Worm (Caenorhabditis elegans): ENCODE results near the gene C18H9.1.

Gene C18H9.1

ce11 chrII:6681478-6681877 is 17.4 kb upstream of the C18H9.1 start:
- TF ChIP-seq nhr-42 (GFP tag; IDR thresholded peaks at IDR 0.05), result no peak
- TF ChIP-seq ama-1 (optimal IDR thresholded peaks at IDR 0.05), result no peak
- peak; percentile 18 for TF ChIP-seq nhr-77 (tag; optimal IDR thresholded peaks at IDR 0.05)
- TF ChIP-seq nhr-25 (tag; optimal IDR thresholded peaks at IDR 0.05; ENCODE audit: borderline replicate concordance, insufficient read depth), result no peak
- no peak for TF ChIP-seq ceh-28 (tag; optimal IDR thresholded peaks at IDR 0.05)
- no peak for TF ChIP-seq attf-4 (tag; optimal IDR thresholded peaks at IDR 0.05)
- no peak for TF ChIP-seq duxl-1 (tag; optimal IDR thresholded peaks at IDR 0.05; ENCODE audit: poor library complexity)
- TF ChIP-seq skn-1 (tag; optimal IDR thresholded peaks at IDR 0.05), result no peak
- TF ChIP-seq lsy-2 (tag; optimal IDR thresholded peaks at IDR 0.05), result no peak
- TF ChIP-seq Y5F2A.4 (GFP tag; optimal IDR thresholded peaks at IDR 0.05), result no peak
- no peak for TF ChIP-seq mxl-2 (GFP tag; conservative IDR thresholded peaks at IDR 0.05)
- TF ChIP-seq nhr-11 (tag; optimal IDR thresholded peaks at IDR 0.05), result no peak
- TF ChIP-seq lin-38 (GFP tag; IDR thresholded peaks at IDR 0.05), result no peak
- TF ChIP-seq nhr-48 (tag; optimal IDR thresholded peaks at IDR 0.05), result no peak
- TF ChIP-seq ceh-44 (GFP tag; IDR thresholded peaks at IDR 0.05), result no peak
- no peak for TF ChIP-seq hlh-11 (tag; optimal IDR thresholded peaks at IDR 0.05)
- no peak for TF ChIP-seq lin-15B (tag; optimal IDR thresholded peaks at IDR 0.05)
- no peak for TF ChIP-seq F44E2.7 (GFP tag; IDR thresholded peaks at IDR 0.05)
- no peak for TF ChIP-seq daf-16 (GFP tag; optimal IDR thresholded peaks at IDR 0.05)
- no peak for TF ChIP-seq daf-16 (tag; optimal IDR thresholded peaks at IDR 0.05)
- no peak for TF ChIP-seq Y48G9A.11 (GFP tag; IDR thresholded peaks at IDR 0.05)
- no peak for TF ChIP-seq dmd-9 (GFP tag; IDR thresholded peaks at IDR 0.05)
- TF ChIP-seq cey-2 (tag; optimal IDR thresholded peaks at IDR 0.05; ENCODE audit: borderline replicate concordance, insufficient read depth), result no peak
- no peak for TF ChIP-seq nhr-76 (tag; optimal IDR thresholded peaks at IDR 0.05)
- TF ChIP-seq egl-27 (tag; optimal IDR thresholded peaks at IDR 0.05), result no peak
- TF ChIP-seq nhr-28 (tag; optimal IDR thresholded peaks at IDR 0.05), result peak; percentile 50
- TF ChIP-seq pqm-1 (tag; optimal IDR thresholded peaks at IDR 0.05), result peak; percentile 72
- TF ChIP-seq tra-1 (GFP tag; IDR thresholded peaks at IDR 0.05), result no peak
- peak; percentile 58; the same call in 1 of the 2 replicates for TF ChIP-seq dmd-6 (GFP tag; IDR thresholded peaks at IDR 0.05)

ce11 chrII:6682918-6683317 is 16.0 kb upstream of the C18H9.1 start:
- no peak for TF ChIP-seq ces-1 (GFP tag; optimal IDR thresholded peaks at IDR 0.05)
- peak in 1 of 2 experiments; percentile 24 for TF ChIP-seq unc-62 (GFP tag; optimal IDR thresholded peaks at IDR 0.05 in 1 of 2)
- TF ChIP-seq unc-62 (tag; optimal IDR thresholded peaks at IDR 0.05), result no peak
- TF ChIP-seq unc-130 (GFP tag; optimal IDR thresholded peaks at IDR 0.05), result peak; percentile 41

- no peak for TF ChIP-seq ztf-7 (tag; optimal IDR thresholded peaks at IDR 0.05)
- no peak for TF ChIP-seq nhr-25 (tag; optimal IDR thresholded peaks at IDR 0.05; ENCODE audit: borderline replicate concordance, insufficient read depth)
- peak; percentile 24 for TF ChIP-seq dpl-1 (GFP tag; optimal IDR thresholded peaks at IDR 0.05)
- no peak for TF ChIP-seq R02D3.7 (tag; optimal IDR thresholded peaks at IDR 0.05)
- peak; percentile 69 for TF ChIP-seq hlh-11 (tag; optimal IDR thresholded peaks at IDR 0.05)
- peak; percentile 71 for TF ChIP-seq hlh-30 (tag; optimal IDR thresholded peaks at IDR 0.05; ENCODE audit: insufficient read depth)
- TF ChIP-seq mxl-3 (GFP tag; optimal IDR thresholded peaks at IDR 0.05), result peak; percentile 79
- no peak for TF ChIP-seq lin-29 (GFP tag; IDR thresholded peaks at IDR 0.05)
- TF ChIP-seq nhr-6 (tag; optimal IDR thresholded peaks at IDR 0.05), result peak; percentile 31
- peak; percentile 30 for TF ChIP-seq pqm-1 (tag; optimal IDR thresholded peaks at IDR 0.05)
- TF ChIP-seq ceh-82 (tag; optimal IDR thresholded peaks at IDR 0.05), result no peak
- peak; percentile 19 for TF ChIP-seq ama-1 (optimal IDR thresholded peaks at IDR 0.05)
- peak; percentile 34; the same call in 1 of the 2 replicates for TF ChIP-seq vab-7 (GFP tag; IDR thresholded peaks at IDR 0.05)
- no peak for TF ChIP-seq zip-2 (tag; optimal IDR thresholded peaks at IDR 0.05)
- TF ChIP-seq nhr-28 (tag; optimal IDR thresholded peaks at IDR 0.05), result peak; percentile 63
- TF ChIP-seq lsy-2 (tag; optimal IDR thresholded peaks at IDR 0.05), result peak in 1 of 2 experiments; percentile 44
- peak; percentile 56; the same call in 1 of the 2 replicates for TF ChIP-seq hmg-1.1 (GFP tag; IDR thresholded peaks at IDR 0.05)
- no peak for TF ChIP-seq mdt-29 (GFP tag; IDR thresholded peaks at IDR 0.05)
- peak; percentile 39 for TF ChIP-seq nhr-11 (tag; optimal IDR thresholded peaks at IDR 0.05)
- peak in 1 of 2 experiments; percentile 33 for TF ChIP-seq unc-62 (GFP tag; optimal IDR thresholded peaks at IDR 0.05 in 1 of 2)
- no peak for TF ChIP-seq unc-62 (tag; optimal IDR thresholded peaks at IDR 0.05)
- no peak for TF ChIP-seq ceh-44 (GFP tag; IDR thresholded peaks at IDR 0.05)
- TF ChIP-seq rbr-2 (tag; optimal IDR thresholded peaks at IDR 0.05), result peak; percentile 23
- TF ChIP-seq aha-1 (tag), result peak; percentile 65
- 0 out of 2 replicates have a peak, but pooled peaks have one; percentile 34 for TF ChIP-seq ctbp-1 (GFP tag; IDR thresholded peaks at IDR 0.05)
These were observed 15.1 kb upstream of the C18H9.1 start, which contains the start of gene gyf-1 for ce11 chrII:6683663-6684285. Gene gyf-1 (plus strand): TSS chrII:6684235.

Data from whole organism, L4 larva.